Worm (Caenorhabditis elegans): ENCODE measurements around the gene cpsf-3.

- TF ChIP-seq dao-5 (tag; optimal IDR thresholded peaks at IDR 0.05) = no peak
- TF ChIP-seq him-1 (tag; optimal IDR thresholded peaks at IDR 0.05) = no peak
Observed at ce11 chrIV:13300109-13300508, 17.4 kb upstream of the cpsf-3 start, which contains the start of gene kdp-1.
